Worm (Caenorhabditis elegans): ENCODE data around the gene fbxb-64.

fbxb-64 gene

ce11 chrV:19322387-19322786 is 9.3 kb downstream of the fbxb-64 start, which contains the start of gene C43D7.4:
C43D7.4 (minus strand) TSS chrV:19322487.
- TF ChIP-seq ceh-45 (GFP tag; IDR thresholded peaks at IDR 0.05) (no peak), ceh-48 (tag; optimal IDR thresholded peaks at IDR 0.05) (no peak), nhr-232 (tag; optimal IDR thresholded peaks at IDR 0.05) (no peak), ets-4 (tag; optimal IDR thresholded peaks at IDR 0.05) (no peak), hlh-15 (tag; optimal IDR thresholded peaks at IDR 0.05) (no peak), unc-86 (tag; optimal IDR thresholded peaks at IDR 0.05) (no peak), lin-11 (tag; optimal IDR thresholded peaks at IDR 0.05) (no peak), madf-2 (tag; optimal IDR thresholded peaks at IDR 0.05) (no peak), gmeb-2 (tag; optimal IDR thresholded peaks at IDR 0.05) (no peak), elt-4 (tag; optimal IDR thresholded peaks at IDR 0.05) (no peak), ceh-9 (tag; optimal IDR thresholded peaks at IDR 0.05) (no peak), ztf-16 (tag; optimal IDR thresholded peaks at IDR 0.05) (no peak)

ce11 chrV:19325436-19325835 is 12.4 kb downstream of the fbxb-64 start:
- TF ChIP-seq syd-9 (tag; optimal IDR thresholded peaks at IDR 0.05) (no peak), nfya-1 (tag; optimal IDR thresholded peaks at IDR 0.05) (no peak), hlh-30 (tag; optimal IDR thresholded peaks at IDR 0.05; ENCODE audit: insufficient read depth) (no peak), ceh-22 (tag; optimal IDR thresholded peaks at IDR 0.05) (no peak), ama-1 (optimal IDR thresholded peaks at IDR 0.05) (no peak), mec-3 (tag; optimal IDR thresholded peaks at IDR 0.05; ENCODE audit: borderline replicate concordance) (no peak), pha-4 (tag; optimal IDR thresholded peaks at IDR 0.05) (no peak), hlh-8 (tag; optimal IDR thresholded peaks at IDR 0.05) (no peak), hlh-6 (tag; optimal IDR thresholded peaks at IDR 0.05) (no peak)

DNA sequence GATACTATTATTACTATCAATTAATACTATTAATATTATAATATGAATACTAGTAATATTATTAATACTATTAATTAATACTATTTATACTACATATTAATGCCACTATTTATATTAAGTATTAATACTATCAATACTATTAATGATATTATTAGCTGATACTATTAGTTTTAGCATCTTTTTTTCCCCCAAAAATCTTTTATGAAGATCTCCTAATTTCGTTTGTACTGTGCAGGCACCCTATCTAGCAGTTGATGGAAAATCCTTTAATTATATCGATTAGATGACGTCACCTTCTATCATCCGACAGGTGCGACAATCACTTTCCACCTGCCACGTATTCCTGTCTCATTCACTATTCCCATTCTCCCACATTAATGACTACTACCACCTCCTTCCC is 16.2 kb downstream of the fbxb-64 start, which contains the start of gene fbxb-65:
fbxb-65 (plus strand) TSS at position 301 of the 400 bp plus-strand sequence.
- TF ChIP-seq elt-2 (tag; optimal IDR thresholded peaks at IDR 0.05) (no peak), pax-1 (tag; optimal IDR thresholded peaks at IDR 0.05) (no peak), rnt-1 (tag; optimal IDR thresholded peaks at IDR 0.05) (no peak), fax-1 (tag; optimal IDR thresholded peaks at IDR 0.05) (no peak), ets-4 (tag; optimal IDR thresholded peaks at IDR 0.05) (no peak), dmd-4 (tag; optimal IDR thresholded peaks at IDR 0.05; ENCODE audit: borderline replicate concordance) (no peak), unc-55 (GFP tag; optimal IDR thresholded peaks at IDR 0.05) (no peak), madf-2 (tag; optimal IDR thresholded peaks at IDR 0.05) (no peak), hlh-13 (GFP tag; optimal IDR thresholded peaks at IDR 0.05) (no peak), hlh-30 (tag; optimal IDR thresholded peaks at IDR 0.05; ENCODE audit: insufficient read depth) (no peak), T23F11.4 (GFP tag; optimal IDR thresholded peaks at IDR 0.05) (no peak), eyg-1 (tag; optimal IDR thresholded peaks at IDR 0.05) (no peak), K09A11.1 (tag; optimal IDR thresholded peaks at IDR 0.05; ENCODE audit: insufficient read depth) (no peak), C08G9.2 (tag; optimal IDR thresholded peaks at IDR 0.05) (no peak)

ce11 chrV:19337333-19337732 is 24.3 kb downstream of the fbxb-64 start:
- TF ChIP-seq ceh-48 (tag; optimal IDR thresholded peaks at IDR 0.05) (peak; percentile 11), C08G9.2 (tag; optimal IDR thresholded peaks at IDR 0.05) (no peak)

ce11 chrV:19351944-19352343 is 38.9 kb downstream of the fbxb-64 start:
- TF ChIP-seq sdc-2 (tag; optimal IDR thresholded peaks at IDR 0.05), result no peak
- no peak for TF ChIP-seq ztf-16 (tag; optimal IDR thresholded peaks at IDR 0.05)
- no peak for TF ChIP-seq mec-3 (tag; optimal IDR thresholded peaks at IDR 0.05; ENCODE audit: borderline replicate concordance)
- no peak for TF ChIP-seq pha-2 (tag; optimal IDR thresholded peaks at IDR 0.05)
- no peak for TF ChIP-seq ceh-24 (tag; optimal IDR thresholded peaks at IDR 0.05)
- no peak for TF ChIP-seq hlh-8 (tag; optimal IDR thresholded peaks at IDR 0.05)
- TF ChIP-seq pat-9 (tag; optimal IDR thresholded peaks at IDR 0.05), result no peak
- no peak for TF ChIP-seq unc-86 (tag; optimal IDR thresholded peaks at IDR 0.05)
- no peak for TF ChIP-seq sox-4 (tag; optimal IDR thresholded peaks at IDR 0.05)
- TF ChIP-seq hlh-30 (tag; optimal IDR thresholded peaks at IDR 0.05; ENCODE audit: insufficient read depth), result no peak
- no peak for TF ChIP-seq ceh-2 (tag; optimal IDR thresholded peaks at IDR 0.05)
- no peak for TF ChIP-seq fkh-10 (GFP tag; optimal IDR thresholded peaks at IDR 0.05)
- no peak for TF ChIP-seq rnt-1 (tag; optimal IDR thresholded peaks at IDR 0.05)
- no peak for TF ChIP-seq lin-11 (tag; optimal IDR thresholded peaks at IDR 0.05)
- no peak for TF ChIP-seq ceh-45 (GFP tag; IDR thresholded peaks at IDR 0.05)
- no peak for TF ChIP-seq pag-3 (tag; optimal IDR thresholded peaks at IDR 0.05; ENCODE audit: borderline replicate concordance)
- TF ChIP-seq tbx-2 (tag; optimal IDR thresholded peaks at IDR 0.05), result no peak
- no peak for TF ChIP-seq dmd-4 (tag; optimal IDR thresholded peaks at IDR 0.05; ENCODE audit: borderline replicate concordance)

All from whole organism, late embryonic.